Worm (Caenorhabditis elegans) whole organism, L2 larva: ENCODE measurements around the gene srz-24.

Experiments
- alr-1 ChIP-seq: fragments of 150-350 bp; optimal IDR thresholded peaks from 2 replicates; lab custom pipeline; 2014; ENCODE audit warnings: missing biosample characterization, missing genetic modification characterization
- aly-2 ChIP-seq: fragments of 150-350 bp; optimal IDR thresholded peaks from 2 replicates; lab custom pipeline; 2014; ENCODE audit warnings: missing biosample characterization, missing genetic modification characterization
- ama-1 ChIP-seq: fragments of 150-350 bp; optimal IDR thresholded peaks from 2 replicates; lab custom pipeline; 2018; ENCODE audit warnings: inconsistent platforms
- egl-27 ChIP-seq: sonication (generic microtip); optimal IDR thresholded peaks from 3 replicates; lab custom pipeline; 2017; ENCODE audit warnings: missing biosample characterization, missing genetic modification reagents, missing genetic modification characterization
- lin-13 ChIP-seq: fragments of 150-350 bp; optimal IDR thresholded peaks from 2 replicates; lab custom pipeline; 2014; ENCODE audit warnings: missing biosample characterization, missing genetic modification reagents, missing genetic modification characterization
- lin-39 ChIP-seq: fragments of 150-350 bp; optimal IDR thresholded peaks from 2 replicates; lab custom pipeline; 2014; ENCODE audit warnings: missing biosample characterization, missing genetic modification reagents, missing genetic modification characterization
- mdl-1 ChIP-seq, 2 experiments: fragments of 150-350 bp in 1 of 2; sonication (generic microtip) in 1 of 2; optimal IDR thresholded peaks; 2 replicates each; lab custom pipeline; 2017; ENCODE audit warnings: missing biosample characterization in 2 of 2, missing genetic modification characterization in 2 of 2
- skn-1 ChIP-seq: sonication (generic microtip); optimal IDR thresholded peaks from 2 replicates; lab custom pipeline; 2017; ENCODE audit warnings: missing biosample characterization, missing genetic modification characterization
- unc-62 ChIP-seq: fragments of 150-350 bp; optimal IDR thresholded peaks from 2 replicates; lab custom pipeline; 2014; ENCODE audit warnings: missing biosample characterization, missing genetic modification reagents, missing genetic modification characterization
- ztf-4 ChIP-seq: fragments of 150-350 bp; optimal IDR thresholded peaks from 2 replicates; lab custom pipeline; 2014; ENCODE audit warnings: missing biosample characterization, missing genetic modification characterization

DNA sequence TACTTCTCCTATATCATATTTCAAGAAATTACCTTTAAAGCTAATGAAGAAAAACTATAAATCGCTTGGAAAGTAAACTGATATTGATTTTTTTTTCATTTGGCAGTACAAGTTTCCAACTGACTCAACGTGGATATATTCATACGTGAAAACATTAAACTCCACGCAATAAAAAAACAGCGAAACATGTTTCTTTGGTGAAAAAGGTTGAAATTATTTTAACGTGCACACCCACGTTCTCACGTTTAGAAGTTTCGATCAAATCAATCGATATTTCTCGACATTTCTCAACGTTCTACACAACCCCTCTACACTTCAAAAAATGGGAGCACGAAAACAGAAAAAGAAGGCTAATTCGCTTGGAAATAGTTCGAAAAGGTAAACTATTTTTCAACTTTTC lies 48.1 kb upstream of the srz-24 start, which contains the start of the genes best-6 and C09B9.2:
- TF ChIP-seq egl-27 (tag; lab: Kevin White, UChicago), result no peak
- no peak for TF ChIP-seq ztf-4
- no peak for TF ChIP-seq lin-13 (GFP tag; lab: Kevin White, UChicago)
- no peak for TF ChIP-seq aly-2 (tag; lab: Kevin White, UChicago)
- TF ChIP-seq ama-1 (lab: Kevin White, UChicago), result no peak
- TF ChIP-seq alr-1, result no peak
- TF ChIP-seq mdl-1 (tag; optimal IDR thresholded peaks at IDR 0.05; lab: Kevin White, UChicago), result no peak
- no peak for TF ChIP-seq unc-62 (GFP tag; lab: Kevin White, UChicago)
- no peak for TF ChIP-seq skn-1 (tag; lab: Kevin White, UChicago)
- no peak for TF ChIP-seq lin-39 (tag; lab: Kevin White, UChicago)
